Worm (Caenorhabditis elegans) whole organism, early embryonic: ENCODE results near the gene C28A5.6.

Experiments used
- B0310.2 ChIP-seq: sonication (generic microtip); optimal IDR thresholded peaks from 2 replicates; lab custom pipeline; 2016; ENCODE audit warnings: mild to moderate bottlenecking, missing genetic modification characterization, missing compliant biosample characterization
- F13C5.2 ChIP-seq: sonication (generic microtip); optimal IDR thresholded peaks from 2 replicates; lab custom pipeline; 2017; ENCODE audit warnings: mild to moderate bottlenecking, missing genetic modification characterization, inconsistent platforms, missing compliant biosample characterization
- aly-1 ChIP-seq: sonication (generic microtip); optimal IDR thresholded peaks from 2 replicates; lab custom pipeline; 2016; ENCODE audit warnings: missing genetic modification characterization, missing compliant biosample characterization
- ama-1 ChIP-seq: fragments of 150-350 bp; optimal IDR thresholded peaks from 2 replicates; lab custom pipeline; 2014
- ceh-13 ChIP-seq: fragments of 200-800 bp; sonication (Bioruptor generic); optimal IDR thresholded peaks from 2 replicates; lab custom pipeline; 2018; ENCODE audit warnings: mild to moderate bottlenecking, missing genetic modification characterization, missing compliant biosample characterization
- ceh-36 ChIP-seq: sonication (generic microtip); optimal IDR thresholded peaks from 2 replicates; lab custom pipeline; 2016; ENCODE audit warnings: missing genetic modification characterization, inconsistent platforms, missing compliant biosample characterization
- ets-7 ChIP-seq: sonication (generic microtip); optimal IDR thresholded peaks from 2 replicates; lab custom pipeline; 2016; ENCODE audit warnings: missing genotype, missing genetic modification characterization, missing compliant biosample characterization
- flt-1 ChIP-seq: fragments of 200-800 bp; sonication (Bioruptor generic); IDR thresholded peaks from 2 replicates; pipeline ENCODE4 v1.3.6; 2022; ENCODE audit warnings: missing genetic modification characterization, missing compliant biosample characterization
- hmbx-1 ChIP-seq: sonication (generic microtip); optimal IDR thresholded peaks from 2 replicates; lab custom pipeline; 2016; ENCODE audit warnings: mild to moderate bottlenecking, missing genetic modification characterization, missing compliant biosample characterization
- hmg-4 ChIP-seq: fragments of 200-800 bp; sonication (Bioruptor generic); optimal IDR thresholded peaks from 2 replicates; lab custom pipeline; 2018; ENCODE audit warnings: mild to moderate bottlenecking, missing genetic modification characterization, missing compliant biosample characterization
- hnd-1 ChIP-seq: sonication (generic microtip); optimal IDR thresholded peaks from 2 replicates; lab custom pipeline; 2016; ENCODE audit warnings: missing genetic modification characterization, missing compliant biosample characterization
- pes-1 ChIP-seq: fragments of 200-800 bp; sonication (Bioruptor generic); IDR thresholded peaks from 2 replicates; pipeline ENCODE4 v1.3.6; 2022; ENCODE audit warnings: missing genetic modification reagents, missing genetic modification characterization, missing compliant biosample characterization
- scrt-1 ChIP-seq: fragments of 200-800 bp; sonication (Bioruptor generic); IDR thresholded peaks from 2 replicates; pipeline ENCODE4 v1.3.6; 2022; ENCODE audit warnings: missing genetic modification characterization, missing compliant biosample characterization
- sea-1 ChIP-seq: fragments of 200-800 bp; sonication (Bioruptor generic); conservative IDR thresholded peaks from 2 replicates; pipeline ENCODE4 v1.3.6; 2022; ENCODE audit warnings: missing genetic modification characterization, missing compliant biosample characterization
- tbx-11 ChIP-seq: fragments of 200-800 bp; sonication (Bioruptor generic); IDR thresholded peaks from 2 replicates; pipeline ENCODE4 v1.3.6; 2022; ENCODE audit warnings: missing genetic modification characterization, missing compliant biosample characterization
- tbx-37 ChIP-seq: fragments of 200-800 bp; sonication (Bioruptor generic); conservative IDR thresholded peaks from 2 replicates; pipeline ENCODE4 v1.3.6; 2022; ENCODE audit warnings: missing genetic modification reagents, missing genetic modification characterization, missing compliant biosample characterization
- tra-4 ChIP-seq: sonication (generic microtip); optimal IDR thresholded peaks from 2 replicates; lab custom pipeline; 2017; ENCODE audit warnings: missing genetic modification characterization, missing compliant biosample characterization

The C28A5.6 gene

DNA sequence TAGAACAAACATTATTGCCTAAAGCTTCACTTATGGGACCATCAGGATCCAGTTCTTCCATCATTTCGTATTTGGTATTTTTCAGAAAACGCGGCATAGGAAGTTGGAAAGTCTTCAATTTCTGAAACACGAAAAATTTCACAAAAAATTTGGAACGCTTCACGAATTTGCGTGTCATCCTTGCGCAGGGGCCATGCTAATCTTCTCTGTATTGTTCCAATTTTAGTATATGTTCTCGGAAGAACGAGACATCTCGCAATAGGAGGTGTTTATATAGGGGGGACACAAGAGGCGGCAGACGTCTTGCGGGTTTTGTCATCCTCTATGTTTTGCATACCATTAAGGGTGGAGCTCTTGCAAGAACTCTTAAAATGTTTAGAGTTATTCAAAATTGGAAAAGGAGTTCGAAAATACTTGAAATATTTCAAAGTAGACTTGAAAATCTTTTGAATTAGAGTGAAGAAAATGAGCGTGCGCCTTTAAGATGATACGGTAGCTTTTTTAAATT is 2.5 kb downstream of the C28A5.6 start:
- peak; percentile 10 for TF ChIP-seq ets-7 (tag; lab: Kevin White, UChicago)
- peak; percentile 90 for TF ChIP-seq sea-1 (GFP tag; lab: Robert Waterston, UW)
- peak; percentile 93 for TF ChIP-seq pes-1
- TF ChIP-seq B0310.2 = peak; percentile 59
- peak; percentile 78 for TF ChIP-seq ceh-36 (tag; lab: Kevin White, UChicago)
- peak; percentile 85 for TF ChIP-seq hmg-4 (GFP tag; lab: Kevin White, UChicago)
- peak; percentile 92 for TF ChIP-seq scrt-1 (GFP tag; lab: Robert Waterston, UW)
- peak; percentile 34 for TF ChIP-seq tra-4 (tag; lab: Kevin White, UChicago)
- TF ChIP-seq hmbx-1 = peak; percentile 56
- TF ChIP-seq tbx-37 (GFP tag; lab: Robert Waterston, UW) = peak; percentile 87
- peak; percentile 89 for TF ChIP-seq tbx-11 (GFP tag; lab: Robert Waterston, UW)
- peak; percentile 54 for TF ChIP-seq F13C5.2 (tag; lab: Kevin White, UChicago)
- TF ChIP-seq flt-1 (GFP tag; lab: Robert Waterston, UW) = peak; percentile 81
- TF ChIP-seq hnd-1 (tag; lab: Kevin White, UChicago) = peak; percentile 45
- TF ChIP-seq aly-1 (tag; lab: Kevin White, UChicago) = peak; percentile 80
- peak; percentile 42 for TF ChIP-seq ceh-13

DNA sequence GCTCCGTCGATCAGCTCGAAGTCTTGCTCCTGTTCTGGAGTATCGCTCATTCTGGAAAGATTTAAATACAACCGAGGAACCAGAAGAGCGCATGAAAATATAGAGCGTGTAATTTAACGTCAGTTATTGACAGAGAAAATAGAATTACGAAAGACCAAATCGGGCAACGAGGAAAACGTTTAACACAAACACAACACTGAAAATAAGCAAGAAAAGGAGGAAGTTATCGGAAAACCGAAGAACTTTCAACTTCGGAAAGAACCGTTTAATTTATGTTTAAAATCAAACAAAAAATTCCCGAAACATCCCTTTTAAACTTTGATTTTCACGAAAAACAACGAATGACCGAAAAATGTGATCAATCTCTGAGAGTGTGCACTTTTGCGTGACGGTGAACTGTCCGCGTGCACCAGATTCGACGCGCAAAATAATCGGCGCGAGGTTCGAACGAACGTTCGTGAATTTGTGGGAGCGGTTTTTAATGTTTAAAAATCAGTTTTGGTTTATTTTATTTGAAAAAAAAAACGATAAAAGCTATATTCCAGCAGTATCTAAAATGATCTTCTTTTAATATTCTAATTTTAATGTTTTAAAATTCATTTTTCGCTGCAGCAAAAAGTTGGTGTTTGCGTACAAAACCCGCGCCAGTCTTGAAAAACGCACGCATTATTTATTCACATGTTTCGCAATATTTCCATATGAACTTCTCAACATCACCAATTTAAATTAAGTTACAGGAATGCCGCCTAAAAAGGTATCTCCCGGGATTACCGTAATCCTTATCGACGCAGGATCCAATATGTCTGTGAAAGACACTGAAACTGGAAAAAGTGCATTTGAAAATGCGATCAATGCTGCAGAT is 10.0 kb downstream of the C28A5.6 start, which contains the start of the genes R07E5.7 and cku-80:
R07E5.7 (minus strand) TSS at position 51 of the 862 bp plus-strand sequence.
cku-80 (plus strand) TSS at position 732 of the 862 bp plus-strand sequence.
- TF ChIP-seq tbx-11 (GFP tag; lab: Robert Waterston, UW) (0 out of 2 replicates have a peak, but pooled peaks have one; percentile 44), ama-1 (no peak), pes-1 (no peak), sea-1 (GFP tag; lab: Robert Waterston, UW) (no peak), hmbx-1 (no peak), tbx-37 (GFP tag; lab: Robert Waterston, UW) (no peak), ets-7 (tag; lab: Kevin White, UChicago) (no peak), B0310.2 (no peak), ceh-13 (no peak), scrt-1 (GFP tag; lab: Robert Waterston, UW) (no peak), F13C5.2 (tag; lab: Kevin White, UChicago) (peak; percentile 61), flt-1 (GFP tag; lab: Robert Waterston, UW) (0 out of 2 replicates have a peak, but pooled peaks have one; percentile 17), tra-4 (tag; lab: Kevin White, UChicago) (no peak), ceh-36 (tag; lab: Kevin White, UChicago) (no peak), aly-1 (tag; lab: Kevin White, UChicago) (no peak), hmg-4 (GFP tag; lab: Kevin White, UChicago) (no peak), hnd-1 (tag; lab: Kevin White, UChicago) (no peak)

DNA sequence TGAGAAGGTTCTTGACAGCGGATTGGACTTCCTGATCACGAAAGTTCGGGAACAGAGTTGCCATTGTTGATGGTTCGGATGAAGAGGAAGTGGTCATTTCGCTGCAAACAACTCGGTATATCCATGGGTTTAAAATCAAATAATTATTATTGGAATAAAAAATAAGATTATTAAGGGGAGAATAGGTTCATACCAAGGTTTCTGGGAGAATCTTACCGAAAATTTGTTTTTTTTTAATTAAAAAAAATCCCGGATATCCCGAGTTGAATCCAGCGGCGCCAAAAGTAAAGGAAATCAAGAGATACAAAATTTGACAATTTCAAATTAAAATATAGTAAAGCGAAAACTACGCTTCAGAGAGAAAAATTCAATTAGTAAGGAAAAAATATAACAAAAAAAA is 11.3 kb downstream of the C28A5.6 start, which contains the start of the genes R07E5.19 and pdcd-2:
R07E5.19 (minus strand) TSS at position 101 of the 400 bp plus-strand sequence.
pdcd-2 (minus strand) TSS at position 102 of the 400 bp plus-strand sequence.
- TF ChIP-seq aly-1 (tag; lab: Kevin White, UChicago) (no peak), ceh-36 (tag; lab: Kevin White, UChicago) (no peak), ama-1 (no peak), pes-1 (no peak), tra-4 (tag; lab: Kevin White, UChicago) (no peak), tbx-37 (GFP tag; lab: Robert Waterston, UW) (no peak), hnd-1 (tag; lab: Kevin White, UChicago) (no peak), hmg-4 (GFP tag; lab: Kevin White, UChicago) (no peak), F13C5.2 (tag; lab: Kevin White, UChicago) (no peak), ceh-13 (no peak), sea-1 (GFP tag; lab: Robert Waterston, UW) (no peak), ets-7 (tag; lab: Kevin White, UChicago) (no peak), flt-1 (GFP tag; lab: Robert Waterston, UW) (no peak), hmbx-1 (no peak)

DNA sequence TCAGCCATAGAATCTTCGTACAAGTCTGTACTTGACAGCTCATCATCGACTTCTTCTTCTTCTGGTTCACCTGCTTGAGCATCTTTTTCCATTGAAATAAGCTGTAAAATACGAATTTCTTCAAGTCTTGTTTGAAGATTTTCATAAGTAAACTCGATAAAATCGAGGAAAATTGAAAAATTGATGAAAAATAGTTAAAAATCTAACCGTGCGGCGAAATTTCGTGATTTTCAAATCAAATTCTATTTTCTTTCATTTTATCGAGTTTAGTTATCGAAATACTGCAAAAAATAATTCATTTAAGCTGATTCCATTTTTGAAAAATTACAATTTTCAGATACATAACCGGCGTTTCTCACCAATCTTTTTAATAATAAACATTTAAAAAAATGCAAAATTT is 14.2 kb downstream of the C28A5.6 start, which contains the start of gene R07E5.11:
R07E5.11 (minus strand) TSS at position 101 of the 400 bp plus-strand sequence.
- TF ChIP-seq sea-1 (GFP tag; lab: Robert Waterston, UW) (no peak), hmg-4 (GFP tag; lab: Kevin White, UChicago) (no peak), tbx-37 (GFP tag; lab: Robert Waterston, UW) (no peak), hmbx-1 (no peak), ceh-36 (tag; lab: Kevin White, UChicago) (no peak), hnd-1 (tag; lab: Kevin White, UChicago) (no peak), ama-1 (no peak), scrt-1 (GFP tag; lab: Robert Waterston, UW) (no peak), F13C5.2 (tag; lab: Kevin White, UChicago) (no peak), tra-4 (tag; lab: Kevin White, UChicago) (no peak), tbx-11 (GFP tag; lab: Robert Waterston, UW) (no peak), pes-1 (no peak), ceh-13 (no peak), ets-7 (tag; lab: Kevin White, UChicago) (no peak)

DNA sequence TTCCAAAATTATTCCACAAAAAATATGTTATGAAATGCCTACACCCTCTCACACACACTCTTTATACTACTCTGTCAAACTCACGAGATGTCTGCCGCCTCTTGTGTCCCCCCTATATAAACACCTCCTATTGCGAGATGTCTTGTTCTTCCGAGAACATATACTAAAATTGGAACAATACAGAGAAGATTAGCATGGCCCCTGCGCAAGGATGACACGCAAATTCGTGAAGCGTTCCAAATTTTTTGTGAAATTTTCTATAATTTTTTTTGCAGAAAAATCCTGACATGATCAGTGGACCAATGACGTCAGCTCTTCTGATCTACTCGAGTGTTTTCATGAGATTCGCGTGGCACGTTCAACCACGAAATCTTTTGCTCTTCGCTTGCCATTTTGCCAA is 15.3 kb downstream of the C28A5.6 start:
- TF ChIP-seq scrt-1 (GFP tag; lab: Robert Waterston, UW) (peak; percentile 77), flt-1 (GFP tag; lab: Robert Waterston, UW) (peak; percentile 71), tbx-37 (GFP tag; lab: Robert Waterston, UW) (0 out of 2 replicates have a peak, but pooled peaks have one; percentile 42), ceh-36 (tag; lab: Kevin White, UChicago) (peak; percentile 69), hmg-4 (GFP tag; lab: Kevin White, UChicago) (peak; percentile 49), sea-1 (GFP tag; lab: Robert Waterston, UW) (peak; percentile 77), aly-1 (tag; lab: Kevin White, UChicago) (peak; percentile 60), hnd-1 (tag; lab: Kevin White, UChicago) (peak; percentile 21), ets-7 (tag; lab: Kevin White, UChicago) (peak; percentile 9), tbx-11 (GFP tag; lab: Robert Waterston, UW) (peak; percentile 70; the same call in 1 of the 2 replicates), pes-1 (peak; percentile 83)
